Fruit fly (Drosophila melanogaster) whole organism, embryonic: Measurements from ENCODE around the gene Cul5.

Experiments
- Ada2b ChIP-seq: fragments of 200-800 bp; sonication (Bioruptor generic); IDR thresholded peaks from 2 replicates; pipeline ENCODE4 v1.3.6; 2022; ENCODE audit warnings: missing biosample characterization, missing genetic modification characterization
- BEAF-32 ChIP-seq: fragments of 200-800 bp; sonication (Bioruptor generic); optimal IDR thresholded peaks from 3 replicates; lab custom pipeline; 2017; ENCODE audit warnings: missing biosample characterization, missing genetic modification characterization, mild to moderate bottlenecking, moderate library complexity, missing genetic modification reagents
- CG11504 ChIP-seq: fragments of 200-800 bp; sonication (Bioruptor generic); optimal IDR thresholded peaks from 3 replicates; lab custom pipeline; 2019; ENCODE audit warnings: missing biosample characterization, mild to moderate bottlenecking, missing genetic modification characterization, moderate library complexity
- CG12659 ChIP-seq: fragments of 200-800 bp; sonication (Bioruptor generic); optimal IDR thresholded peaks from 3 replicates; lab custom pipeline; 2017; ENCODE audit warnings: mild to moderate bottlenecking, missing biosample characterization, missing genetic modification reagents, missing genetic modification characterization
- CG13894 ChIP-seq: fragments of 200-800 bp; sonication (Bioruptor generic); optimal IDR thresholded peaks from 3 replicates; lab custom pipeline; 2018; ENCODE audit warnings: missing biosample characterization, mild to moderate bottlenecking, missing genetic modification characterization, moderate library complexity
- CG17568 ChIP-seq: fragments of 200-800 bp; sonication (Bioruptor generic); optimal IDR thresholded peaks from 2 replicates; lab custom pipeline; 2018; ENCODE audit warnings: missing biosample characterization, mild to moderate bottlenecking, missing genetic modification characterization, moderate library complexity
- CG17829 ChIP-seq: fragments of 200-800 bp; optimal IDR thresholded peaks from 2 replicates; lab custom pipeline; 2019; ENCODE audit warnings: missing biosample characterization, mild to moderate bottlenecking, missing genetic modification characterization, moderate library complexity
- CG18764 ChIP-seq: fragments of 200-800 bp; sonication (Bioruptor generic); optimal IDR thresholded peaks from 3 replicates; lab custom pipeline; 2016; ENCODE audit warnings: missing biosample characterization, missing genetic modification characterization
- CG2875 ChIP-seq: fragments of 200-800 bp; sonication (Bioruptor generic); optimal IDR thresholded peaks from 2 replicates; lab custom pipeline; 2017; ENCODE audit warnings: missing biosample characterization, mild to moderate bottlenecking, missing genetic modification characterization, missing genetic modification reagents
- CG31388 ChIP-seq: fragments of 200-800 bp; sonication (Bioruptor generic); optimal IDR thresholded peaks from 2 replicates; lab custom pipeline; 2016; ENCODE audit warnings: missing biosample characterization, missing genetic modification characterization
- CG3163 ChIP-seq: fragments of 200-800 bp; sonication (Bioruptor generic); optimal IDR thresholded peaks from 3 replicates; lab custom pipeline; 2016; ENCODE audit warnings: missing biosample characterization, missing genetic modification characterization
- CG32772 ChIP-seq: fragments of 200-800 bp; sonication (Bioruptor generic); IDR thresholded peaks from 2 replicates; pipeline ENCODE4 v1.3.6; 2022; ENCODE audit warnings: missing biosample characterization, missing genetic modification characterization
- CG4730 ChIP-seq: fragments of 200-800 bp; sonication (Bioruptor generic); IDR thresholded peaks from 2 replicates; pipeline ENCODE4 v1.3.6; 2022; ENCODE audit warnings: missing biosample characterization, missing genetic modification characterization
- CG7556 ChIP-seq: fragments of 200-800 bp; sonication (Bioruptor generic); optimal IDR thresholded peaks from 2 replicates; lab custom pipeline; 2017; ENCODE audit warnings: missing biosample characterization, mild to moderate bottlenecking, missing genetic modification characterization
- CG7745 ChIP-seq: fragments of 200-800 bp; sonication (Bioruptor generic); optimal IDR thresholded peaks from 2 replicates; lab custom pipeline; 2018; ENCODE audit warnings: missing biosample characterization, mild to moderate bottlenecking, missing genetic modification characterization, moderate library complexity
- Dbx ChIP-seq: fragments of 200-800 bp; sonication (Bioruptor generic); IDR thresholded peaks from 3 replicates; pipeline ENCODE4 v1.3.6; 2022; ENCODE audit warnings: missing biosample characterization, missing genetic modification characterization
- Eip74EF ChIP-seq, 2 experiments: fragments of 200-800 bp in 1 of 2; fragments of >200 bp in 1 of 2; sonication (Bioruptor generic) in 1 of 2; optimal IDR thresholded peaks; 2 replicates each; lab custom pipeline; 2017 to 2019; ENCODE audit warnings: missing biosample characterization in 2 of 2, missing genetic modification characterization in 2 of 2, mild to moderate bottlenecking in 1 of 2, moderate library complexity in 1 of 2
- Hmr ChIP-seq: fragments of 200-800 bp; sonication (Bioruptor generic); optimal IDR thresholded peaks from 3 replicates; lab custom pipeline; 2017; ENCODE audit warnings: mild to moderate bottlenecking, missing biosample characterization, missing genetic modification reagents, missing genetic modification characterization
- Oli ChIP-seq: fragments of 200-800 bp; sonication (Bioruptor generic); optimal IDR thresholded peaks from 2 replicates; lab custom pipeline; 2018; ENCODE audit warnings: missing biosample characterization, mild to moderate bottlenecking, missing genetic modification characterization, moderate library complexity
- Optix ChIP-seq: fragments of 200-800 bp; sonication (Bioruptor generic); IDR thresholded peaks from 3 replicates; pipeline ENCODE4 v1.3.6; 2022; ENCODE audit warnings: missing biosample characterization, missing genetic modification characterization
- Sin3A ChIP-seq: fragments of >200 bp; optimal IDR thresholded peaks from 2 replicates; lab custom pipeline; 2018
- Vsx1 ChIP-seq: fragments of 200-800 bp; sonication (Bioruptor generic); optimal IDR thresholded peaks from 2 replicates; lab custom pipeline; 2017; ENCODE audit warnings: missing biosample characterization, mild to moderate bottlenecking, missing genetic modification characterization, missing genetic modification reagents
- ap ChIP-seq: fragments of 200-800 bp; sonication (Bioruptor generic); IDR thresholded peaks from 2 replicates; pipeline ENCODE4 v1.3.6; 2022; ENCODE audit warnings: missing biosample characterization, missing genetic modification characterization
- ash1 ChIP-seq: fragments of 200-800 bp; sonication (Bioruptor generic); optimal IDR thresholded peaks from 2 replicates; lab custom pipeline; 2018; ENCODE audit warnings: missing biosample characterization, mild to moderate bottlenecking, missing genetic modification characterization
- bbx ChIP-seq: fragments of 200-800 bp; sonication (Bioruptor generic); IDR thresholded peaks from 2 replicates; pipeline ENCODE4 v1.3.6; 2022; ENCODE audit warnings: missing biosample characterization, missing genetic modification characterization; ENCODE audit not compliant: partially characterized antibody
- br ChIP-seq: fragments of >200 bp; optimal IDR thresholded peaks from 2 replicates; lab custom pipeline; 2017
- ci ChIP-seq: fragments of 200-800 bp; sonication (Bioruptor generic); IDR thresholded peaks from 3 replicates; pipeline ENCODE4 v1.3.6; 2022; ENCODE audit warnings: missing biosample characterization, missing genetic modification characterization
- crol ChIP-seq: fragments of 200-800 bp; sonication (Bioruptor generic); IDR thresholded peaks from 2 replicates; pipeline ENCODE4 v1.3.6; 2022; ENCODE audit warnings: missing biosample characterization, missing genetic modification characterization
- crp ChIP-seq, 2 experiments: fragments of 200-800 bp; sonication (Bioruptor generic); optimal IDR thresholded peaks; 2 replicates in 1 of 2; 3 replicates in 1 of 2; lab custom pipeline; 2017; ENCODE audit warnings: missing biosample characterization in 2 of 2, missing genetic modification characterization in 2 of 2, mild to moderate bottlenecking in 1 of 2, moderate library complexity in 1 of 2
- cwo ChIP-seq: fragments of 200-800 bp; sonication (Bioruptor generic); optimal IDR thresholded peaks from 3 replicates; lab custom pipeline; 2017; ENCODE audit warnings: missing biosample characterization, missing genetic modification characterization, mild to moderate bottlenecking, moderate library complexity, missing genetic modification reagents
- danr ChIP-seq: fragments of 200-800 bp; sonication (Bioruptor generic); IDR thresholded peaks from 2 replicates; pipeline ENCODE4 v1.3.6; 2022; ENCODE audit warnings: missing biosample characterization, missing genetic modification characterization
- dati ChIP-seq: fragments of 200-800 bp; sonication (Bioruptor generic); IDR thresholded peaks from 2 replicates; pipeline ENCODE4 v1.3.6; 2022; ENCODE audit warnings: missing biosample characterization, missing genetic modification characterization
- ems ChIP-seq: fragments of 200-800 bp; sonication (Bioruptor generic); optimal IDR thresholded peaks from 3 replicates; lab custom pipeline; 2016; ENCODE audit warnings: missing biosample characterization, missing genetic modification characterization
- fd3F ChIP-seq: fragments of 200-800 bp; sonication (Bioruptor generic); optimal IDR thresholded peaks from 2 replicates; lab custom pipeline; 2018; ENCODE audit warnings: missing biosample characterization, mild to moderate bottlenecking, missing genetic modification characterization, moderate library complexity
- ftz-f1 ChIP-seq: fragments of 200-800 bp; sonication (Bioruptor generic); optimal IDR thresholded peaks from 2 replicates; lab custom pipeline; 2016; ENCODE audit warnings: missing biosample characterization, missing genetic modification characterization
- gce ChIP-seq: fragments of 200-800 bp; sonication (Bioruptor generic); IDR thresholded peaks from 3 replicates; pipeline ENCODE4 v1.3.6; 2022; ENCODE audit warnings: missing biosample characterization, missing genetic modification characterization
- gem ChIP-seq: fragments of 200-800 bp; sonication (Bioruptor generic); optimal IDR thresholded peaks from 2 replicates; lab custom pipeline; 2019; ENCODE audit warnings: missing biosample characterization, mild to moderate bottlenecking, missing genetic modification characterization, moderate library complexity
- hb ChIP-seq: fragments of 200-800 bp; sonication (Bioruptor generic); IDR thresholded peaks from 3 replicates; pipeline ENCODE4 v1.3.6; 2022; ENCODE audit warnings: missing biosample characterization, missing genetic modification characterization; ENCODE audit not compliant: partially characterized antibody
- hth ChIP-seq: fragments of >200 bp; optimal IDR thresholded peaks from 2 replicates; lab custom pipeline; 2017; ENCODE audit warnings: inconsistent platforms
- ind ChIP-seq: fragments of 200-800 bp; sonication (Bioruptor generic); optimal IDR thresholded peaks from 3 replicates; lab custom pipeline; 2016; ENCODE audit warnings: missing biosample characterization, missing genetic modification characterization
- insv ChIP-seq, 2 experiments: fragments of 200-800 bp; sonication (Bioruptor generic); optimal IDR thresholded peaks; 3 replicates each; lab custom pipeline; 2016 to 2018; ENCODE audit warnings: missing biosample characterization in 2 of 2, missing genetic modification characterization in 2 of 2
- jing ChIP-seq: fragments of 200-800 bp; sonication (Bioruptor generic); optimal IDR thresholded peaks from 2 replicates; lab custom pipeline; 2018; ENCODE audit warnings: missing biosample characterization, mild to moderate bottlenecking, missing genetic modification characterization
- jumu ChIP-seq: fragments of 200-800 bp; sonication (Bioruptor generic); optimal IDR thresholded peaks from 3 replicates; lab custom pipeline; 2016; ENCODE audit warnings: missing biosample characterization, missing genetic modification characterization
- luna ChIP-seq: fragments of 200-800 bp; sonication (Bioruptor generic); optimal IDR thresholded peaks from 2 replicates; lab custom pipeline; 2016; ENCODE audit warnings: missing biosample characterization, missing genetic modification characterization
- nerfin-1 ChIP-seq: fragments of 200-800 bp; sonication (Bioruptor generic); optimal IDR thresholded peaks from 3 replicates; lab custom pipeline; 2019; ENCODE audit warnings: missing biosample characterization, mild to moderate bottlenecking, missing genetic modification characterization, moderate library complexity
- ranshi ChIP-seq: fragments of 200-800 bp; sonication (Bioruptor generic); IDR thresholded peaks from 2 replicates; pipeline ENCODE4 v1.3.6; 2022; ENCODE audit warnings: missing biosample characterization, missing genetic modification characterization
- wek ChIP-seq: fragments of 200-800 bp; sonication (Bioruptor generic); optimal IDR thresholded peaks from 3 replicates; lab custom pipeline; 2018; ENCODE audit warnings: missing biosample characterization, mild to moderate bottlenecking, missing genetic modification characterization, moderate library complexity
- zen ChIP-seq: fragments of 200-800 bp; sonication (Bioruptor generic); optimal IDR thresholded peaks from 3 replicates; lab custom pipeline; 2018; ENCODE audit warnings: missing biosample characterization, mild to moderate bottlenecking, missing genetic modification characterization, moderate library complexity
- zen2 ChIP-seq: fragments of 200-800 bp; sonication (Bioruptor generic); IDR thresholded peaks from 3 replicates; pipeline ENCODE4 v1.3.6; 2022; ENCODE audit warnings: missing biosample characterization, missing genetic modification characterization; ENCODE audit not compliant: partially characterized antibody

Gene Cul5

DNA sequence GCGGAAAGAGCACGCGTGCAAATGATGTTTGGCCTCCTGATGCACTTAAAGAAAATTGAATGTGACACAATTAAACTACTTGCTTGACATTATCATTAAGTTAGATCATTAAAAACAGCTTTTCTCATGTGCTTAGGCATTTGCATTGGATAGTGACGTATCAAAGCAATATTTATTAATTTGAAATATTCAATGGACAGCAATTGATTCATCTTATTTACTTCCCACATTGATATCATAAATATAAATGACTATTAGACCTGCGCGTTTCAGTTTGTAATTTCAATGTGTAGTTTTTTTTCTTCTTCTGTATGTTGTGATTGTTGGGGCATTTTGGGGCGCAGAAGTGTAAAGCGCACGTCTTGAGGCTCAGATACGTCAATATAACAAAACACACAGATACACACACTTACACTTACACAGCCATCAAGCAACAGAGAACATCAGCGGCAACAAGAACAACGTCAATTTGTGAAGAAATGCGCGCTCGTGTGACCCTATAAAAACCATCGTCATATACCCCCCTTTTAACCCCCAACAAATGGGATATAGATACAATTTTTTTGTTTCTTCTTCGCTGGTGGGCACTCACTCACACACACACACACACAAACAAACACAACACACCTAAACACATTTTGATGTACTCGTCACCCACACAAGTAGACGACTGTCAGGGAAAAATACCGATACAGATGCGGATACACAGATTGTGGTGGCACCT lies 26.3 kb upstream of the Cul5 start (continued):
- peak; percentile 60 for TF ChIP-seq crol (GFP tag; lab: Robert Waterston, UW)
- no peak for TF ChIP-seq CG7745 (tag; lab: Kevin White, UChicago)
- peak; percentile 24 for TF ChIP-seq CG3163 (GFP tag; lab: Kevin White, UChicago)
- TF ChIP-seq jing (GFP tag; lab: Kevin White, UChicago), result peak; percentile 58
- peak; percentile 63 for TF ChIP-seq CG18764 (GFP tag; lab: Kevin White, UChicago)
- no peak for TF ChIP-seq BEAF-32 (GFP tag; lab: Kevin White, UChicago)
- TF ChIP-seq CG32772, result no peak
- TF ChIP-seq hth (lab: Kevin White, UChicago), result no peak
- TF ChIP-seq ap (GFP tag; lab: Robert Waterston, UW), result peak; percentile 60
- TF ChIP-seq Dbx (GFP tag; lab: Robert Waterston, UW), result no peak
- TF ChIP-seq insv (GFP tag; optimal IDR thresholded peaks at IDR 0.05; lab: Kevin White, UChicago), result no peak
- TF ChIP-seq wek (GFP tag; lab: Kevin White, UChicago), result no peak
- peak; percentile 86 for TF ChIP-seq gem (tag; lab: Kevin White, UChicago)
- peak in 1 of 2 experiments; percentile 10 for TF ChIP-seq crp (GFP tag; optimal IDR thresholded peaks at IDR 0.05; lab: Kevin White, UChicago)
- peak; percentile 31 for TF ChIP-seq jumu (GFP tag; lab: Kevin White, UChicago)
- TF ChIP-seq fd3F (GFP tag; lab: Kevin White, UChicago), result peak; percentile 56
- peak; percentile 42 for TF ChIP-seq nerfin-1 (tag; lab: Kevin White, UChicago)
- no peak for TF ChIP-seq Sin3A (lab: Kevin White, UChicago)
- peak; percentile 27; the same call in 1 of the 2 replicates for TF ChIP-seq Ada2b (GFP tag; lab: Robert Waterston, UW)
- TF ChIP-seq danr (GFP tag; lab: Robert Waterston, UW), result peak; percentile 37; the same call in 1 of the 2 replicates
- TF ChIP-seq ci (GFP tag; lab: Robert Waterston, UW), result peak; percentile 72; the same call in 1 of the 3 replicates
- TF ChIP-seq CG11504 (tag; lab: Kevin White, UChicago), result peak; percentile 84
- peak; percentile 45 for TF ChIP-seq zen (tag; lab: Kevin White, UChicago)
- no peak for TF ChIP-seq luna
- peak; percentile 79 for TF ChIP-seq Oli
- no peak for TF ChIP-seq CG31388
- no peak for TF ChIP-seq ftz-f1
- TF ChIP-seq CG4730 (GFP tag; lab: Robert Waterston, UW), result 0 out of 2 replicates have a peak, but pooled peaks have one; percentile 17
- TF ChIP-seq ash1 (GFP tag; lab: Kevin White, UChicago), result no peak
- peak; percentile 70 for TF ChIP-seq ind
- peak in 1 of 2 experiments; percentile 72 for TF ChIP-seq Eip74EF (GFP tag; optimal IDR thresholded peaks at IDR 0.05; lab: Kevin White, UChicago)
- no peak for TF ChIP-seq zen2 (GFP tag; lab: Robert Waterston, UW)
- TF ChIP-seq CG2875 (GFP tag; lab: Kevin White, UChicago), result peak; percentile 72
- peak; percentile 62; the same call in 1 of the 2 replicates for TF ChIP-seq ranshi (GFP tag; lab: Robert Waterston, UW)
- 0 out of 3 replicates have a peak, but pooled peaks have one; percentile 41 for TF ChIP-seq gce (GFP tag; lab: Robert Waterston, UW)
- TF ChIP-seq CG12659 (GFP tag; lab: Kevin White, UChicago), result peak; percentile 71
- peak; percentile 74 for TF ChIP-seq Hmr (GFP tag; lab: Kevin White, UChicago)
- no peak for TF ChIP-seq br
- no peak for TF ChIP-seq bbx (GFP tag; lab: Robert Waterston, UW)
- TF ChIP-seq dati (GFP tag; lab: Robert Waterston, UW), result no peak
- TF ChIP-seq hb (GFP tag; lab: Robert Waterston, UW), result no peak
- peak; percentile 76 for TF ChIP-seq ems (GFP tag; lab: Kevin White, UChicago)
- peak; percentile 72 for TF ChIP-seq CG17829 (tag; lab: Kevin White, UChicago)
- no peak for TF ChIP-seq Optix (GFP tag; lab: Robert Waterston, UW)
- TF ChIP-seq CG7556 (GFP tag; lab: Kevin White, UChicago), result peak; percentile 83
- peak; percentile 63 for TF ChIP-seq CG17568
- TF ChIP-seq Vsx1 (GFP tag; lab: Kevin White, UChicago), result no peak
- TF ChIP-seq CG13894 (tag; lab: Kevin White, UChicago), result no peak
- peak; percentile 49 for TF ChIP-seq cwo (GFP tag; lab: Kevin White, UChicago)
